Worm (Caenorhabditis elegans): ENCODE results near the gene flp-21.

DNA sequence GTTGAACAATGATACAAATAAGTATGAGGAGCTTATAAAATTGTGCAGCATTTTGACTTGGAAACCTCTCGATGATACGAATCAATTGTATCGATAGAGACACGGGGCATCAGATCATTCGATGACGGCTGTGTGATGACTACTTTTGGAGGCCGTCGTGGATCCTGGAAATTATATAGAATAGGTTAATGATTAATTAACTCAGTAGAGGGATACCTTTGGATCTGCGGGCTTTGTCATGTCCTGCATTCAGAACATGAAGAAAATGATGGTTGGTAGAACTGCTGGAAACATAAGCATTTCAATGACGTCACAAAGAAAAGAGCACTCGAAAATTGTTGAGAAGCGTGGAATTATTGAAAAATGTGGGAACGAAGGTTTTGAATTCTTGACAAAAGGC lies 21.4 kb downstream of the flp-21 start, which contains the start of gene ZK742.6:
- TF ChIP-seq W03F9.2 (tag; optimal IDR thresholded peaks at IDR 0.05) (no peak), him-1 (tag; optimal IDR thresholded peaks at IDR 0.05) (no peak)
